Worm (Caenorhabditis elegans): ENCODE results near the gene sdz-12.

Gene sdz-12

ce11 chrII:3757499-3757898, 25.9 kb upstream of the sdz-12 start, which contains the start of gene srx-111:
srx-111 (plus strand) TSS chrII:3757799.
- TF ChIP-seq mab-5 (tag; optimal IDR thresholded peaks at IDR 0.05) (no peak), zip-8 (tag; optimal IDR thresholded peaks at IDR 0.05) (no peak), mls-2 (tag; optimal IDR thresholded peaks at IDR 0.05) (no peak), lsy-2 (tag; optimal IDR thresholded peaks at IDR 0.05) (no peak), nhr-12 (tag; optimal IDR thresholded peaks at IDR 0.05) (no peak), ces-1 (GFP tag; optimal IDR thresholded peaks at IDR 0.05) (no peak), elt-1 (tag; optimal IDR thresholded peaks at IDR 0.05; ENCODE audit: borderline replicate concordance, insufficient read depth) (no peak), nhr-28 (tag; optimal IDR thresholded peaks at IDR 0.05) (no peak), bed-3 (GFP tag; optimal IDR thresholded peaks at IDR 0.05) (no peak), ceh-83 (GFP tag; optimal IDR thresholded peaks at IDR 0.05) (no peak), ham-2 (GFP tag; optimal IDR thresholded peaks at IDR 0.05) (no peak), ceh-39 (tag; optimal IDR thresholded peaks at IDR 0.05) (no peak), M03D4.4 (tag; optimal IDR thresholded peaks at IDR 0.05) (no peak), blmp-1 (tag; optimal IDR thresholded peaks at IDR 0.05) (no peak), hlh-1 (tag; optimal IDR thresholded peaks at IDR 0.05) (no peak)

ce11 chrII:3753598-3753997, 22.0 kb upstream of the sdz-12 start, which contains the start of gene rcd-1:
rcd-1 (plus strand) TSS chrII:3753898.
- TF ChIP-seq cnd-1 (tag; optimal IDR thresholded peaks at IDR 0.05) (no peak), ham-2 (GFP tag; optimal IDR thresholded peaks at IDR 0.05) (no peak), ztf-11 (tag; optimal IDR thresholded peaks at IDR 0.05) (no peak), ceh-43 (GFP tag; optimal IDR thresholded peaks at IDR 0.05) (no peak), drap-1 (GFP tag; optimal IDR thresholded peaks at IDR 0.05) (no peak), zip-8 (tag; optimal IDR thresholded peaks at IDR 0.05) (no peak), mep-1 (tag; optimal IDR thresholded peaks at IDR 0.05) (no peak), flh-1 (GFP tag; optimal IDR thresholded peaks at IDR 0.05) (no peak), nhr-12 (tag; optimal IDR thresholded peaks at IDR 0.05) (no peak), ces-1 (GFP tag; optimal IDR thresholded peaks at IDR 0.05) (no peak), ceh-83 (GFP tag; optimal IDR thresholded peaks at IDR 0.05) (no peak), M03D4.4 (tag; optimal IDR thresholded peaks at IDR 0.05) (no peak), nhr-237 (tag; optimal IDR thresholded peaks at IDR 0.05) (no peak), sptf-1 (tag; optimal IDR thresholded peaks at IDR 0.05) (no peak), snpc-4 (tag; optimal IDR thresholded peaks at IDR 0.05) (no peak)

- TF ChIP-seq sem-2 (GFP tag; optimal IDR thresholded peaks at IDR 0.05) (no peak), mls-2 (tag; optimal IDR thresholded peaks at IDR 0.05) (no peak), mab-5 (tag; optimal IDR thresholded peaks at IDR 0.05) (no peak), elt-3 (tag; optimal IDR thresholded peaks at IDR 0.05) (no peak), tbx-8 (GFP tag; optimal IDR thresholded peaks at IDR 0.05) (no peak), elt-1 (tag; optimal IDR thresholded peaks at IDR 0.05; ENCODE audit: borderline replicate concordance, insufficient read depth) (no peak), hlh-1 (tag; optimal IDR thresholded peaks at IDR 0.05) (no peak), snpc-4 (tag; optimal IDR thresholded peaks at IDR 0.05) (no peak), nhr-237 (tag; optimal IDR thresholded peaks at IDR 0.05) (no peak), nhr-76 (tag; optimal IDR thresholded peaks at IDR 0.05) (no peak), nhr-12 (tag; optimal IDR thresholded peaks at IDR 0.05) (no peak)
Observed at ce11 chrII:3752184-3752583, 20.6 kb upstream of the sdz-12 start, which contains the start of gene sdz-11. sdz-11 (minus strand) TSS chrII:3752284.

- TF ChIP-seq hlh-1 (tag; optimal IDR thresholded peaks at IDR 0.05): no peak
- TF ChIP-seq ceh-39 (tag; optimal IDR thresholded peaks at IDR 0.05): no peak
- TF ChIP-seq blmp-1 (tag; optimal IDR thresholded peaks at IDR 0.05): no peak
- no peak for TF ChIP-seq nhr-237 (tag; optimal IDR thresholded peaks at IDR 0.05)
- no peak for TF ChIP-seq elt-1 (tag; optimal IDR thresholded peaks at IDR 0.05; ENCODE audit: borderline replicate concordance, insufficient read depth)
- no peak for TF ChIP-seq unc-62 (GFP tag; optimal IDR thresholded peaks at IDR 0.05)
- TF ChIP-seq ceh-83 (GFP tag; optimal IDR thresholded peaks at IDR 0.05): no peak
Observed at ce11 chrII:3750685-3751084, 19.1 kb upstream of the sdz-12 start, which contains the start of gene fbxb-91. fbxb-91 (minus strand) TSS chrII:3750785.

- TF ChIP-seq tbx-8 (GFP tag; optimal IDR thresholded peaks at IDR 0.05) (no peak), sem-2 (GFP tag; optimal IDR thresholded peaks at IDR 0.05) (no peak), mep-1 (tag; optimal IDR thresholded peaks at IDR 0.05) (no peak), ceh-39 (tag; optimal IDR thresholded peaks at IDR 0.05) (no peak), nhr-28 (tag; optimal IDR thresholded peaks at IDR 0.05) (no peak)
Observed at ce11 chrII:3748719-3749118, 17.1 kb upstream of the sdz-12 start, which contains the start of gene fbxb-90. fbxb-90 (minus strand) TSS chrII:3748819.

- TF ChIP-seq nhr-12 (tag; optimal IDR thresholded peaks at IDR 0.05) (no peak), nhr-2 (tag; optimal IDR thresholded peaks at IDR 0.05) (no peak), zip-8 (tag; optimal IDR thresholded peaks at IDR 0.05) (no peak), ceh-43 (GFP tag; optimal IDR thresholded peaks at IDR 0.05) (no peak), pha-4 (tag; optimal IDR thresholded peaks at IDR 0.05) (no peak), unc-62 (GFP tag; optimal IDR thresholded peaks at IDR 0.05) (no peak), bed-3 (GFP tag; optimal IDR thresholded peaks at IDR 0.05) (no peak), drap-1 (GFP tag; optimal IDR thresholded peaks at IDR 0.05) (no peak), lin-13 (tag; optimal IDR thresholded peaks at IDR 0.05) (no peak), unc-39 (tag; optimal IDR thresholded peaks at IDR 0.05) (no peak), M03D4.4 (tag; optimal IDR thresholded peaks at IDR 0.05) (no peak), ceh-83 (GFP tag; optimal IDR thresholded peaks at IDR 0.05) (no peak), flh-1 (GFP tag; optimal IDR thresholded peaks at IDR 0.05) (no peak), cnd-1 (tag; optimal IDR thresholded peaks at IDR 0.05) (no peak), mab-5 (tag; optimal IDR thresholded peaks at IDR 0.05) (no peak), ztf-11 (tag; optimal IDR thresholded peaks at IDR 0.05) (no peak), nhr-237 (tag; optimal IDR thresholded peaks at IDR 0.05) (no peak), snpc-4 (tag; optimal IDR thresholded peaks at IDR 0.05) (no peak)
Observed at ce11 chrII:3747405-3747804, 15.8 kb upstream of the sdz-12 start, which contains the start of gene fbxb-92. fbxb-92 (minus strand) TSS chrII:3747505.
